Worm (Caenorhabditis elegans) whole organism, midembryonic: Measurements from ENCODE around the gene K10B4.3.

Experiments used
- T22C8.4 ChIP-seq: fragments of 200-800 bp; sonication (Bioruptor generic); IDR thresholded peaks from 2 replicates; pipeline ENCODE4 v1.3.6; 2022; ENCODE audit warnings: missing genetic modification characterization, missing compliant biosample characterization
- cog-1 ChIP-seq: sonication (generic microtip); optimal IDR thresholded peaks from 2 replicates; lab custom pipeline; 2016; ENCODE audit warnings: missing genetic modification characterization, missing compliant biosample characterization
- flt-1 ChIP-seq: fragments of 200-800 bp; sonication (Bioruptor generic); IDR thresholded peaks from 2 replicates; pipeline ENCODE4 v1.3.6; 2022; ENCODE audit warnings: missing genetic modification characterization, missing compliant biosample characterization
- klf-2 ChIP-seq: fragments of 200-800 bp; sonication (Bioruptor generic); conservative IDR thresholded peaks from 2 replicates; pipeline ENCODE4 v1.3.6; 2022; ENCODE audit warnings: missing genetic modification reagents, missing genetic modification characterization, missing compliant biosample characterization
- ref-1 ChIP-seq: fragments of 200-800 bp; sonication (Bioruptor generic); conservative IDR thresholded peaks from 2 replicates; pipeline ENCODE4 v1.3.6; 2022; ENCODE audit warnings: missing genetic modification reagents, missing genetic modification characterization, missing compliant biosample characterization
- tab-1 ChIP-seq: fragments of 200-800 bp; sonication (Bioruptor generic); IDR thresholded peaks from 2 replicates; pipeline ENCODE4 v1.3.6; 2022; ENCODE audit warnings: missing genetic modification characterization, missing compliant biosample characterization
- ztf-23 ChIP-seq: fragments of 200-800 bp; sonication (Bioruptor generic); IDR thresholded peaks from 2 replicates; pipeline ENCODE4 v1.3.6; 2022; ENCODE audit warnings: missing genetic modification reagents, missing genetic modification characterization, missing compliant biosample characterization
- ztf-29 ChIP-seq: fragments of 200-800 bp; sonication (Bioruptor generic); IDR thresholded peaks from 2 replicates; pipeline ENCODE4 v1.3.6; 2022; ENCODE audit warnings: missing genetic modification reagents, missing genetic modification characterization, missing compliant biosample characterization

DNA sequence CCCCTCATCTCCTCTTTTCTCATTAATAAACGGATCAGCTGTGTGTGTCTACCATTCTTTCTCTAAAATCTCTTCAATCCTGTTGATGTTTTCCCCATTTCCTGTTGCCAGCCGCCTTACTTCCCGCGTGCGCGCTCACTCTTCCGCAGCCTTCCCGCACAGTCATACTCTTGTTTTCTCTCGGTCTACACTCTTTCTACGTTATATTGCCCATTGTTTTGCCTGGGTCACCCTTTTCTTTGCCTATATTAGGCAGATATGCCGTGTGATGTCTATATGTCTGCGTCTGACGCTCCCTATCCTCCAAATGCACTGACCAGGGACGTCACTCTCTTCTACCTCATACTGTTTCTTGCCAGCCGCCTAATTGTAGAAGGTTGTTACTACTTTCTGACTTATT, 54.7 kb downstream of the K10B4.3 start:
- TF ChIP-seq ztf-23 (GFP tag; lab: Robert Waterston, UW) (no peak), ztf-29 (GFP tag; lab: Robert Waterston, UW) (no peak), flt-1 (GFP tag; lab: Robert Waterston, UW) (peak; percentile 62; the same call in 1 of the 2 replicates), klf-2 (GFP tag; lab: Robert Waterston, UW) (no peak), tab-1 (GFP tag; lab: Robert Waterston, UW) (no peak), cog-1 (tag; lab: Kevin White, UChicago) (peak; percentile 90), ref-1 (GFP tag; lab: Robert Waterston, UW) (no peak), T22C8.4 (GFP tag; lab: Robert Waterston, UW) (no peak)
